Worm (Caenorhabditis elegans) whole organism, L4/young adult: Measurements from ENCODE around the gene rnp-3.

Experiments used
- W03F9.2 ChIP-seq: fragments of 150-350 bp; optimal IDR thresholded peaks from 2 replicates; lab custom pipeline; 2014; ENCODE audit warnings: missing biosample characterization, missing genetic modification characterization
- dao-5 ChIP-seq: sonication (generic microtip); optimal IDR thresholded peaks from 2 replicates; lab custom pipeline; 2016; ENCODE audit warnings: missing genotype, missing genetic modification characterization, moderate library complexity, missing compliant biosample characterization
- him-1 ChIP-seq: sonication (generic microtip); optimal IDR thresholded peaks from 2 replicates; lab custom pipeline; 2016; ENCODE audit warnings: missing genotype, missing genetic modification reagents, missing genetic modification characterization, missing compliant biosample characterization

ce11 chrIV:4167296-4167695, 6.6 kb upstream of the rnp-3 start:
- TF ChIP-seq him-1 (no peak), dao-5 (tag; lab: Kevin White, UChicago) (no peak), W03F9.2 (tag; lab: Kevin White, UChicago) (no peak)
